Worm (Caenorhabditis elegans): ENCODE results near the gene adr-2.

adr-2 gene

ce11 chrIII:7271083-7271482 lies 38.4 kb upstream of the adr-2 start:
- no peak for TF ChIP-seq ces-1 (GFP tag; optimal IDR thresholded peaks at IDR 0.05)
- TF ChIP-seq M03D4.4 (tag; optimal IDR thresholded peaks at IDR 0.05): no peak
- TF ChIP-seq ham-2 (GFP tag; optimal IDR thresholded peaks at IDR 0.05): no peak
- TF ChIP-seq ceh-43 (GFP tag; optimal IDR thresholded peaks at IDR 0.05): no peak
- TF ChIP-seq hlh-1 (tag; optimal IDR thresholded peaks at IDR 0.05): no peak
- no peak for TF ChIP-seq snpc-4 (tag; optimal IDR thresholded peaks at IDR 0.05)
- no peak for TF ChIP-seq drap-1 (GFP tag; optimal IDR thresholded peaks at IDR 0.05)
- no peak for TF ChIP-seq ceh-83 (GFP tag; optimal IDR thresholded peaks at IDR 0.05)
- TF ChIP-seq zip-8 (tag; optimal IDR thresholded peaks at IDR 0.05): no peak
- no peak for TF ChIP-seq bed-3 (GFP tag; optimal IDR thresholded peaks at IDR 0.05)
- TF ChIP-seq unc-39 (tag; optimal IDR thresholded peaks at IDR 0.05): no peak
- no peak for TF ChIP-seq elt-3 (tag; optimal IDR thresholded peaks at IDR 0.05)
- no peak for TF ChIP-seq flh-1 (GFP tag; optimal IDR thresholded peaks at IDR 0.05)
- no peak for TF ChIP-seq cnd-1 (tag; optimal IDR thresholded peaks at IDR 0.05)
- no peak for TF ChIP-seq lsy-2 (tag; optimal IDR thresholded peaks at IDR 0.05)

ce11 chrIII:7263028-7263427 lies 30.3 kb upstream of the adr-2 start:
- no peak for TF ChIP-seq nhr-12 (tag; optimal IDR thresholded peaks at IDR 0.05)

- TF ChIP-seq flh-1 (GFP tag; optimal IDR thresholded peaks at IDR 0.05) (no peak), ces-1 (GFP tag; optimal IDR thresholded peaks at IDR 0.05) (peak; percentile 34)
Measured at ce11 chrIII:7262592-7262991, 29.9 kb upstream of the adr-2 start.

ce11 chrIII:7258931-7259330 lies 26.2 kb upstream of the adr-2 start, which contains the start of gene B0361.4:
Gene B0361.4, plus strand, starts transcription at chrIII:7258991.
- TF ChIP-seq lsy-2 (tag; optimal IDR thresholded peaks at IDR 0.05): no peak
- no peak for TF ChIP-seq unc-39 (tag; optimal IDR thresholded peaks at IDR 0.05)
- TF ChIP-seq zip-8 (tag; optimal IDR thresholded peaks at IDR 0.05): no peak
- no peak for TF ChIP-seq sem-2 (GFP tag; optimal IDR thresholded peaks at IDR 0.05)
- TF ChIP-seq blmp-1 (tag; optimal IDR thresholded peaks at IDR 0.05): no peak
- TF ChIP-seq elt-1 (tag; optimal IDR thresholded peaks at IDR 0.05; ENCODE audit: borderline replicate concordance, insufficient read depth): no peak
- no peak for TF ChIP-seq cnd-1 (tag; optimal IDR thresholded peaks at IDR 0.05)
- no peak for TF ChIP-seq unc-62 (GFP tag; optimal IDR thresholded peaks at IDR 0.05)
- TF ChIP-seq nhr-28 (tag; optimal IDR thresholded peaks at IDR 0.05): no peak
- no peak for TF ChIP-seq ztf-11 (tag; optimal IDR thresholded peaks at IDR 0.05)
- TF ChIP-seq ceh-39 (tag; optimal IDR thresholded peaks at IDR 0.05): no peak
- TF ChIP-seq bed-3 (GFP tag; optimal IDR thresholded peaks at IDR 0.05): no peak
- no peak for TF ChIP-seq snpc-4 (tag; optimal IDR thresholded peaks at IDR 0.05)
- no peak for TF ChIP-seq mep-1 (tag; optimal IDR thresholded peaks at IDR 0.05)
- TF ChIP-seq nhr-237 (tag; optimal IDR thresholded peaks at IDR 0.05): no peak
- TF ChIP-seq M03D4.4 (tag; optimal IDR thresholded peaks at IDR 0.05): no peak
- TF ChIP-seq mab-5 (tag; optimal IDR thresholded peaks at IDR 0.05): no peak
- no peak for TF ChIP-seq ceh-43 (GFP tag; optimal IDR thresholded peaks at IDR 0.05)
- no peak for TF ChIP-seq elt-3 (tag; optimal IDR thresholded peaks at IDR 0.05)

- TF ChIP-seq nhr-12 (tag; optimal IDR thresholded peaks at IDR 0.05): no peak
- no peak for TF ChIP-seq sptf-1 (tag; optimal IDR thresholded peaks at IDR 0.05)
- TF ChIP-seq unc-120 (tag; optimal IDR thresholded peaks at IDR 0.05; ENCODE audit: poor library complexity, severe bottlenecking): no peak
- TF ChIP-seq drap-1 (GFP tag; optimal IDR thresholded peaks at IDR 0.05): no peak
- no peak for TF ChIP-seq sem-2 (GFP tag; optimal IDR thresholded peaks at IDR 0.05)
- TF ChIP-seq ces-1 (GFP tag; optimal IDR thresholded peaks at IDR 0.05): peak; percentile 81
Measured at ce11 chrIII:7253669-7254068, 21.0 kb upstream of the adr-2 start.

- TF ChIP-seq elt-1 (tag; optimal IDR thresholded peaks at IDR 0.05; ENCODE audit: borderline replicate concordance, insufficient read depth) (no peak), lin-32 (GFP tag; optimal IDR thresholded peaks at IDR 0.05) (no peak), ces-1 (GFP tag; optimal IDR thresholded peaks at IDR 0.05) (no peak), sem-2 (GFP tag; optimal IDR thresholded peaks at IDR 0.05) (no peak), cnd-1 (tag; optimal IDR thresholded peaks at IDR 0.05) (no peak), tbx-8 (GFP tag; optimal IDR thresholded peaks at IDR 0.05) (no peak), mab-5 (tag; optimal IDR thresholded peaks at IDR 0.05) (no peak), M03D4.4 (tag; optimal IDR thresholded peaks at IDR 0.05) (no peak), unc-62 (GFP tag; optimal IDR thresholded peaks at IDR 0.05) (no peak), ztf-11 (tag; optimal IDR thresholded peaks at IDR 0.05) (no peak), drap-1 (GFP tag; optimal IDR thresholded peaks at IDR 0.05) (no peak), nhr-237 (tag; optimal IDR thresholded peaks at IDR 0.05) (no peak), nhr-2 (tag; optimal IDR thresholded peaks at IDR 0.05) (no peak), bed-3 (GFP tag; optimal IDR thresholded peaks at IDR 0.05) (no peak), ceh-39 (tag; optimal IDR thresholded peaks at IDR 0.05) (no peak)
Measured at ce11 chrIII:7247740-7248139, 15.1 kb upstream of the adr-2 start, which contains the start of gene zmp-6. Gene zmp-6, minus strand, starts transcription at chrIII:7247840.

Measured in whole organism, mixed stage, embryonic.